Fruit fly (Drosophila melanogaster) S2 (cell line): Measurements from ENCODE around the gene Cyp4g1.

ENCODE experiments used
- CG8478 ChIP-seq: fragments of >200 bp; optimal IDR thresholded peaks from 2 replicates; lab custom pipeline; 2018
- CTCF ChIP-seq, 2 experiments: fragments of >200 bp; optimal IDR thresholded peaks; 2 replicates each; lab custom pipeline; 2018

- no peak for TF ChIP-seq CG8478 (lab: Kevin White, UChicago)
- no peak for TF ChIP-seq CTCF (optimal IDR thresholded peaks at IDR 0.05; lab: Kevin White, UChicago)
These were observed 27.8 kb downstream of the Cyp4g1 start for dm6 chrX:441295-441694.
